Fruit fly (Drosophila melanogaster) Kc167 (cell line): ENCODE results near the gene Grl40a.

Experiments
- Myc ChIP-seq: fragments of >200 bp; optimal IDR thresholded peaks from 2 replicates; lab custom pipeline; 2017; ENCODE audit warnings: missing external identifiers
- h ChIP-seq: fragments of >200 bp; optimal IDR thresholded peaks from 3 replicates; lab custom pipeline; 2018; ENCODE audit warnings: missing external identifiers
- psq ChIP-seq: fragments of >200 bp; optimal IDR thresholded peaks from 2 replicates; lab custom pipeline; 2017; ENCODE audit warnings: missing external identifiers
- ttk ChIP-seq: sonication (Bioruptor generic); optimal IDR thresholded peaks from 2 replicates; lab custom pipeline; 2017; ENCODE audit warnings: missing external identifiers

DNA sequence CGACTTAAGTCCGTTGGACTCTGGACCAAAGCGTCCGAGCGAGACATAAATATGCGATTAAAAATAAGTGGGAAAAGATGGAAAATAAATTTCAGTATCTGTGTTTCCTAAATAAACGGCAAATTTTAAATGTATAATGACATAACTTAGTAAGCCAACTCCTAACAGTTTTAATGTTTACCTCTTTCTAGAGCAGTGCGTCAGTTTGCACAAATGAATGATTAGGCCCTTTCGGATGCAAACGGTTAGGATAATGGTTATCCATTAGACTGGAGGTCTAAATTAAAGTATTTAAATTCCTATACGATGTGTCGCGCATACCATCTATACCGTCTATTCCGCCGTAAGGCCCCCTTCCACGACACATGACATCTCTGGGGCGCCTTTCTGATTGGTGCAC lies 44.8 kb upstream of the Grl40a start, which contains the start of gene CG2528:
- TF ChIP-seq h (lab: Kevin White, UChicago) (no peak), Myc (no peak), psq (lab: Kevin White, UChicago) (no peak), ttk (lab: Kevin White, UChicago) (no peak)
